Worm (Caenorhabditis elegans): ENCODE results near the gene F07F6.1.

The F07F6.1 gene

ce11 chrII:5437586-5437985 is at the start of gene F07F6.1:
TSS of gene F07F6.1 (plus strand) at chrII:5437886.
- TF ChIP-seq F26F4.8 (GFP tag; conservative IDR thresholded peaks at IDR 0.05): no peak
- no peak for TF ChIP-seq egl-43 (GFP tag; IDR thresholded peaks at IDR 0.05)
- TF ChIP-seq saeg-2 (GFP tag; IDR thresholded peaks at IDR 0.05): no peak
- TF ChIP-seq nhr-10 (tag; optimal IDR thresholded peaks at IDR 0.05): no peak
- no peak for TF ChIP-seq mes-2 (tag; optimal IDR thresholded peaks at IDR 0.05; ENCODE audit: poor library complexity, severe bottlenecking)
- no peak for TF ChIP-seq lin-29 (GFP tag; IDR thresholded peaks at IDR 0.05)
- no peak for TF ChIP-seq set-16 (GFP tag; IDR thresholded peaks at IDR 0.05)
- TF ChIP-seq hif-1 (tag; optimal IDR thresholded peaks at IDR 0.05): no peak
- no peak for TF ChIP-seq snpc-1.2 (GFP tag; IDR thresholded peaks at IDR 0.05)
- TF ChIP-seq zag-1 (tag; optimal IDR thresholded peaks at IDR 0.05): no peak
- no peak for TF ChIP-seq dve-1 (tag; optimal IDR thresholded peaks at IDR 0.05; ENCODE audit: insufficient read depth)
- TF ChIP-seq ceh-28 (tag; optimal IDR thresholded peaks at IDR 0.05): no peak
- no peak for TF ChIP-seq T26A8.4 (GFP tag; IDR thresholded peaks at IDR 0.05)
- TF ChIP-seq madf-9 (GFP tag; conservative IDR thresholded peaks at IDR 0.05): no peak
- TF ChIP-seq ctbp-1 (GFP tag; IDR thresholded peaks at IDR 0.05): no peak
- TF ChIP-seq lin-39 (tag; optimal IDR thresholded peaks at IDR 0.05): no peak

- TF ChIP-seq mep-1 (tag; optimal IDR thresholded peaks at IDR 0.05) (no peak), hmg-1.1 (GFP tag; IDR thresholded peaks at IDR 0.05) (no peak), aha-1 (tag) (peak; percentile 94), spr-1 (tag; optimal IDR thresholded peaks at IDR 0.05) (no peak), dmd-9 (GFP tag; IDR thresholded peaks at IDR 0.05) (no peak), dve-1 (tag; optimal IDR thresholded peaks at IDR 0.05; ENCODE audit: insufficient read depth) (no peak), mdl-1 (tag; optimal IDR thresholded peaks at IDR 0.05) (no peak)
Measured at ce11 chrII:5388786-5389421, 48.8 kb upstream of the F07F6.1 start, which contains the start of gene rsp-4. TSS of gene rsp-4 (minus strand) at chrII:5388836.

ce11 chrII:5389831-5390323 is 47.8 kb upstream of the F07F6.1 start, which contains the start of gene ndx-6:
TSS of gene ndx-6 (minus strand) at chrII:5389881.
- TF ChIP-seq duxl-1 (tag; optimal IDR thresholded peaks at IDR 0.05; ENCODE audit: poor library complexity): peak; percentile 51
- TF ChIP-seq nhr-6 (tag; optimal IDR thresholded peaks at IDR 0.05): peak; percentile 61
- peak; percentile 22 for TF ChIP-seq lin-15B (tag; optimal IDR thresholded peaks at IDR 0.05)
- no peak for TF ChIP-seq sdz-12 (GFP tag; optimal IDR thresholded peaks at IDR 0.05)
- no peak for TF ChIP-seq snpc-1.2 (GFP tag; IDR thresholded peaks at IDR 0.05)
- TF ChIP-seq T20F7.1 (GFP tag; optimal IDR thresholded peaks at IDR 0.05): peak; percentile 83
- TF ChIP-seq mep-1 (tag; optimal IDR thresholded peaks at IDR 0.05): peak; percentile 86
- TF ChIP-seq php-3 (GFP tag; IDR thresholded peaks at IDR 0.05): no peak
- peak; percentile 85 for TF ChIP-seq dve-1 (tag; optimal IDR thresholded peaks at IDR 0.05; ENCODE audit: insufficient read depth)
- TF ChIP-seq nhr-48 (tag; optimal IDR thresholded peaks at IDR 0.05): peak; percentile 67
- TF ChIP-seq attf-4 (tag; optimal IDR thresholded peaks at IDR 0.05): no peak
- no peak for TF ChIP-seq cey-2 (tag; optimal IDR thresholded peaks at IDR 0.05; ENCODE audit: borderline replicate concordance, insufficient read depth)
- TF ChIP-seq zfp-2 (tag; optimal IDR thresholded peaks at IDR 0.05): no peak
- TF ChIP-seq ZK546.5 (tag; optimal IDR thresholded peaks at IDR 0.05): no peak
- TF ChIP-seq hif-1 (tag; optimal IDR thresholded peaks at IDR 0.05): peak in 1 of 2 experiments; percentile 43
- TF ChIP-seq Y48G9A.11 (GFP tag; IDR thresholded peaks at IDR 0.05): no peak
- no peak for TF ChIP-seq F49E8.2 (tag; optimal IDR thresholded peaks at IDR 0.05; ENCODE audit: borderline replicate concordance)
- TF ChIP-seq tag-97 (GFP tag; IDR thresholded peaks at IDR 0.05): no peak
- TF ChIP-seq zag-1 (tag; optimal IDR thresholded peaks at IDR 0.05): no peak
- no peak for TF ChIP-seq nhr-41 (GFP tag; IDR thresholded peaks at IDR 0.05)
- TF ChIP-seq aly-2 (tag; optimal IDR thresholded peaks at IDR 0.05): no peak
- peak; percentile 49 for TF ChIP-seq nhr-28 (tag; optimal IDR thresholded peaks at IDR 0.05)
- peak; percentile 42 for TF ChIP-seq aha-1 (tag)
- no peak for TF ChIP-seq nhr-76 (tag; optimal IDR thresholded peaks at IDR 0.05)
- TF ChIP-seq dpl-1 (GFP tag; optimal IDR thresholded peaks at IDR 0.05): peak; percentile 99
- TF ChIP-seq madf-9 (GFP tag; conservative IDR thresholded peaks at IDR 0.05): peak; percentile 35; the same call in 1 of the 2 replicates
- no peak for TF ChIP-seq Y75B8A.6 (GFP tag; IDR thresholded peaks at IDR 0.05)
- no peak for TF ChIP-seq unc-39 (tag; optimal IDR thresholded peaks at IDR 0.05)
- TF ChIP-seq lin-29 (GFP tag; IDR thresholded peaks at IDR 0.05): 0 out of 2 replicates have a peak, but pooled peaks have one; percentile 32
- 0 out of 2 replicates have a peak, but pooled peaks have one; percentile 64 for TF ChIP-seq nhr-42 (GFP tag; IDR thresholded peaks at IDR 0.05)
- peak; percentile 57 for TF ChIP-seq mxl-3 (GFP tag; optimal IDR thresholded peaks at IDR 0.05)
- no peak for TF ChIP-seq lir-3 (tag; optimal IDR thresholded peaks at IDR 0.05)
